Fruit fly (Drosophila melanogaster) whole organism, embryonic: ENCODE measurements around the gene Dhc36C.

ENCODE experiments used
- B-H2 ChIP-seq: fragments of 200-800 bp; sonication (Bioruptor generic); optimal IDR thresholded peaks from 2 replicates; lab custom pipeline; 2018; ENCODE audit warnings: missing biosample characterization, mild to moderate bottlenecking, missing genetic modification characterization
- CG10366 ChIP-seq: fragments of 200-800 bp; sonication (Bioruptor generic); IDR thresholded peaks from 2 replicates; pipeline ENCODE4 v1.3.6; 2022; ENCODE audit warnings: missing biosample characterization, missing genetic modification characterization
- CG10431 ChIP-seq: fragments of 200-800 bp; sonication (Bioruptor generic); optimal IDR thresholded peaks from 3 replicates; lab custom pipeline; 2018; ENCODE audit warnings: missing biosample characterization, mild to moderate bottlenecking, missing genetic modification characterization
- CG10543 ChIP-seq: fragments of 200-800 bp; sonication (Bioruptor generic); optimal IDR thresholded peaks from 3 replicates; lab custom pipeline; 2017; ENCODE audit warnings: missing biosample characterization, mild to moderate bottlenecking, missing genetic modification characterization, moderate library complexity
- CG10654 ChIP-seq: fragments of 200-800 bp; sonication (Bioruptor generic); optimal IDR thresholded peaks from 2 replicates; lab custom pipeline; 2016; ENCODE audit warnings: missing biosample characterization, missing genetic modification characterization
- CG11093 ChIP-seq: fragments of 200-800 bp; sonication (Bioruptor generic); IDR thresholded peaks from 3 replicates; pipeline ENCODE4 v1.3.6; 2022; ENCODE audit warnings: missing biosample characterization, missing genetic modification characterization
- CG14667 ChIP-seq: fragments of 200-800 bp; sonication (Bioruptor generic); IDR thresholded peaks from 2 replicates; pipeline ENCODE4 v1.3.6; 2022; ENCODE audit warnings: missing biosample characterization, missing genetic modification characterization
- CG15011 ChIP-seq: fragments of 200-800 bp; sonication (Bioruptor generic); optimal IDR thresholded peaks from 3 replicates; lab custom pipeline; 2018; ENCODE audit warnings: missing biosample characterization, mild to moderate bottlenecking, missing genetic modification characterization
- CG15514 ChIP-seq: fragments of 200-800 bp; sonication (Bioruptor generic); optimal IDR thresholded peaks from 3 replicates; lab custom pipeline; 2017; ENCODE audit warnings: missing biosample characterization, missing genetic modification characterization, mild to moderate bottlenecking, moderate library complexity, missing genetic modification reagents
- CG1792 ChIP-seq: fragments of 200-800 bp; sonication (Bioruptor generic); optimal IDR thresholded peaks from 2 replicates; lab custom pipeline; 2016; ENCODE audit warnings: missing biosample characterization, missing genetic modification characterization
- CG18262 ChIP-seq: fragments of 200-800 bp; optimal IDR thresholded peaks from 3 replicates; lab custom pipeline; 2019; ENCODE audit warnings: missing biosample characterization, mild to moderate bottlenecking, missing genetic modification characterization, moderate library complexity
- CG18476 ChIP-seq: fragments of 200-800 bp; sonication (Bioruptor generic); optimal IDR thresholded peaks from 2 replicates; lab custom pipeline; 2016; ENCODE audit warnings: missing biosample characterization, mild to moderate bottlenecking, missing genetic modification characterization
- CG18764 ChIP-seq: fragments of 200-800 bp; sonication (Bioruptor generic); optimal IDR thresholded peaks from 3 replicates; lab custom pipeline; 2016; ENCODE audit warnings: missing biosample characterization, missing genetic modification characterization
- CG4617 ChIP-seq: fragments of 200-800 bp; sonication (Bioruptor generic); optimal IDR thresholded peaks from 3 replicates; lab custom pipeline; 2016; ENCODE audit warnings: missing biosample characterization, missing genetic modification characterization, borderline replicate concordance
- CG4707 ChIP-seq: fragments of 200-800 bp; sonication (Bioruptor generic); optimal IDR thresholded peaks from 2 replicates; lab custom pipeline; 2018; ENCODE audit warnings: missing biosample characterization, mild to moderate bottlenecking, missing genetic modification characterization, moderate library complexity
- CG6254 ChIP-seq: fragments of 200-800 bp; sonication (Bioruptor generic); optimal IDR thresholded peaks from 3 replicates; lab custom pipeline; 2017; ENCODE audit warnings: mild to moderate bottlenecking, missing biosample characterization, missing genetic modification reagents, missing genetic modification characterization
- CG8089 ChIP-seq: fragments of 200-800 bp; sonication (Bioruptor generic); optimal IDR thresholded peaks from 3 replicates; lab custom pipeline; 2016; ENCODE audit warnings: missing biosample characterization, missing genetic modification characterization
- CG8478 ChIP-seq: fragments of >200 bp; optimal IDR thresholded peaks from 2 replicates; lab custom pipeline; 2018
- Deaf1 ChIP-seq: fragments of 200-800 bp; optimal IDR thresholded peaks from 3 replicates; lab custom pipeline; 2019; ENCODE audit warnings: missing biosample characterization, mild to moderate bottlenecking, missing genetic modification characterization, moderate library complexity
- Doc2 ChIP-seq: fragments of 200-800 bp; sonication (Bioruptor generic); IDR thresholded peaks from 2 replicates; pipeline ENCODE4 v1.3.6; 2022; ENCODE audit warnings: missing biosample characterization, missing genetic modification characterization
- Dref ChIP-seq: fragments of 200-800 bp; sonication (Bioruptor generic); IDR thresholded peaks from 2 replicates; pipeline ENCODE4 v1.3.6; 2022; ENCODE audit warnings: missing biosample characterization, missing genetic modification characterization
- Ets97D ChIP-seq: fragments of 200-800 bp; sonication (Bioruptor generic); optimal IDR thresholded peaks from 3 replicates; lab custom pipeline; 2016; ENCODE audit warnings: missing biosample characterization, missing genetic modification characterization
- H2.0 ChIP-seq: fragments of 200-800 bp; sonication (Bioruptor generic); IDR thresholded peaks from 2 replicates; pipeline ENCODE4 v1.3.6; 2022; ENCODE audit warnings: missing biosample characterization, missing genetic modification characterization
- Hsf ChIP-seq: fragments of 200-800 bp; sonication (Bioruptor generic); optimal IDR thresholded peaks from 3 replicates; lab custom pipeline; 2016; ENCODE audit warnings: missing biosample characterization, missing genetic modification characterization
- Kr ChIP-seq: fragments of 200-800 bp; sonication (Bioruptor generic); optimal IDR thresholded peaks from 2 replicates; lab custom pipeline; 2017; ENCODE audit warnings: missing biosample characterization, mild to moderate bottlenecking, missing genetic modification characterization
- Lpt ChIP-seq: fragments of >200 bp; optimal IDR thresholded peaks from 2 replicates; lab custom pipeline; 2018; ENCODE audit warnings: missing biosample characterization, missing genetic modification characterization
- MBD-R2 ChIP-seq: fragments of 200-800 bp; sonication (Bioruptor generic); IDR thresholded peaks from 2 replicates; pipeline ENCODE4 v1.3.6; 2022; ENCODE audit warnings: missing biosample characterization, missing genetic modification characterization
- NFAT ChIP-seq: fragments of 200-800 bp; sonication (Bioruptor generic); IDR thresholded peaks from 2 replicates; pipeline ENCODE4 v1.3.6; 2022; ENCODE audit warnings: missing biosample characterization, missing genetic modification characterization
- Oaz ChIP-seq: fragments of 200-800 bp; sonication (Bioruptor generic); IDR thresholded peaks from 2 replicates; pipeline ENCODE4 v1.3.6; 2022; ENCODE audit warnings: missing biosample characterization, missing genetic modification characterization
- Ptx1 ChIP-seq: fragments of 200-800 bp; sonication (Bioruptor generic); IDR thresholded peaks from 2 replicates; pipeline ENCODE4 v1.3.6; 2022; ENCODE audit warnings: missing biosample characterization, missing genetic modification characterization
- Sox100B ChIP-seq: fragments of 200-800 bp; sonication (Bioruptor generic); optimal IDR thresholded peaks from 3 replicates; lab custom pipeline; 2018; ENCODE audit warnings: missing biosample characterization, mild to moderate bottlenecking, missing genetic modification characterization
- al ChIP-seq: fragments of 200-800 bp; sonication (Bioruptor generic); IDR thresholded peaks from 2 replicates; pipeline ENCODE4 v1.3.6; 2022; ENCODE audit warnings: missing biosample characterization, missing genetic modification characterization
- bowl ChIP-seq: fragments of 200-800 bp; sonication (Bioruptor generic); IDR thresholded peaks from 2 replicates; pipeline ENCODE4 v1.3.6; 2022; ENCODE audit warnings: missing biosample characterization, missing genetic modification characterization
- btn ChIP-seq: fragments of 200-800 bp; sonication (Bioruptor generic); optimal IDR thresholded peaks from 2 replicates; lab custom pipeline; 2016; ENCODE audit warnings: missing biosample characterization, missing genetic modification characterization
- dm ChIP-seq: fragments of 200-800 bp; sonication (Bioruptor generic); optimal IDR thresholded peaks from 3 replicates; lab custom pipeline; 2016; ENCODE audit warnings: missing biosample characterization, missing genetic modification characterization
- esg ChIP-seq: fragments of 200-800 bp; sonication (Bioruptor generic); conservative IDR thresholded peaks from 2 replicates; pipeline ENCODE4 v1.3.6; 2022; ENCODE audit warnings: missing biosample characterization, missing genetic modification characterization
- gcm ChIP-seq: fragments of 200-800 bp; sonication (Bioruptor generic); optimal IDR thresholded peaks from 2 replicates; lab custom pipeline; 2019; ENCODE audit warnings: missing biosample characterization, mild to moderate bottlenecking, missing genetic modification characterization, moderate library complexity
- insv ChIP-seq, 2 experiments: fragments of 200-800 bp; sonication (Bioruptor generic); optimal IDR thresholded peaks; 3 replicates each; lab custom pipeline; 2016 to 2018; ENCODE audit warnings: missing biosample characterization in 2 of 2, missing genetic modification characterization in 2 of 2
- jumu ChIP-seq: fragments of 200-800 bp; sonication (Bioruptor generic); optimal IDR thresholded peaks from 3 replicates; lab custom pipeline; 2016; ENCODE audit warnings: missing biosample characterization, missing genetic modification characterization
- org-1 ChIP-seq: fragments of 200-800 bp; sonication (Bioruptor generic); optimal IDR thresholded peaks from 2 replicates; lab custom pipeline; 2017; ENCODE audit warnings: missing biosample characterization, missing genetic modification characterization
- otp ChIP-seq: fragments of 200-800 bp; sonication (Bioruptor generic); IDR thresholded peaks from 3 replicates; pipeline ENCODE4, ENCODE4 v1.3.6; 2022; ENCODE audit warnings: missing biosample characterization, missing genetic modification characterization
- pan ChIP-seq, 4 experiments: fragments of >200 bp in 3 of 4; fragments of 200-800 bp in 1 of 4; sonication (Bioruptor generic) in 1 of 4; optimal IDR thresholded peaks in 3 of 4; IDR thresholded peaks in 1 of 4; 2 replicates each; pipeline versions ENCODE4 v1.3.6 to Lab custom; 2017 to 2022; ENCODE audit warnings: missing biosample characterization in 2 of 4, missing genetic modification characterization in 2 of 4, mixed read lengths in 1 of 4
- phol ChIP-seq: fragments of 200-800 bp; sonication (Bioruptor generic); optimal IDR thresholded peaks from 3 replicates; lab custom pipeline; 2018; ENCODE audit warnings: missing biosample characterization, mild to moderate bottlenecking, missing genetic modification characterization, moderate library complexity
- prd ChIP-seq, 3 experiments: fragments of >200 bp in 2 of 3; fragments of 200-800 bp in 1 of 3; sonication (Bioruptor generic) in 1 of 3; optimal IDR thresholded peaks in 2 of 3; IDR thresholded peaks in 1 of 3; 2 replicates in 2 of 3; 3 replicates in 1 of 3; pipeline versions ENCODE4 v1.3.6 to Lab custom; 2017 to 2022; ENCODE audit warnings: missing biosample characterization in 1 of 3, missing genetic modification characterization in 1 of 3
- seq ChIP-seq: fragments of 200-800 bp; sonication (Bioruptor generic); IDR thresholded peaks from 2 replicates; pipeline ENCODE4 v1.3.6; 2022; ENCODE audit warnings: missing biosample characterization, missing genetic modification characterization
- sim ChIP-seq: fragments of 200-800 bp; sonication (Bioruptor generic); IDR thresholded peaks from 2 replicates; pipeline ENCODE4 v1.3.6; 2022; ENCODE audit warnings: missing biosample characterization, missing genetic modification characterization
- slp2 ChIP-seq: fragments of 200-800 bp; sonication (Bioruptor generic); optimal IDR thresholded peaks from 2 replicates; lab custom pipeline; 2016; ENCODE audit warnings: missing biosample characterization, missing genetic modification characterization
- stwl ChIP-seq: fragments of 200-800 bp; sonication (Bioruptor generic); optimal IDR thresholded peaks from 3 replicates; lab custom pipeline; 2018; ENCODE audit warnings: missing biosample characterization, mild to moderate bottlenecking, missing genetic modification characterization, moderate library complexity
- ttk ChIP-seq: fragments of 200-800 bp; sonication (Bioruptor generic); IDR thresholded peaks from 2 replicates; pipeline ENCODE4 v2.1.2; 2022; ENCODE audit warnings: missing biosample characterization, missing genetic modification characterization

The Dhc36C gene

DNA sequence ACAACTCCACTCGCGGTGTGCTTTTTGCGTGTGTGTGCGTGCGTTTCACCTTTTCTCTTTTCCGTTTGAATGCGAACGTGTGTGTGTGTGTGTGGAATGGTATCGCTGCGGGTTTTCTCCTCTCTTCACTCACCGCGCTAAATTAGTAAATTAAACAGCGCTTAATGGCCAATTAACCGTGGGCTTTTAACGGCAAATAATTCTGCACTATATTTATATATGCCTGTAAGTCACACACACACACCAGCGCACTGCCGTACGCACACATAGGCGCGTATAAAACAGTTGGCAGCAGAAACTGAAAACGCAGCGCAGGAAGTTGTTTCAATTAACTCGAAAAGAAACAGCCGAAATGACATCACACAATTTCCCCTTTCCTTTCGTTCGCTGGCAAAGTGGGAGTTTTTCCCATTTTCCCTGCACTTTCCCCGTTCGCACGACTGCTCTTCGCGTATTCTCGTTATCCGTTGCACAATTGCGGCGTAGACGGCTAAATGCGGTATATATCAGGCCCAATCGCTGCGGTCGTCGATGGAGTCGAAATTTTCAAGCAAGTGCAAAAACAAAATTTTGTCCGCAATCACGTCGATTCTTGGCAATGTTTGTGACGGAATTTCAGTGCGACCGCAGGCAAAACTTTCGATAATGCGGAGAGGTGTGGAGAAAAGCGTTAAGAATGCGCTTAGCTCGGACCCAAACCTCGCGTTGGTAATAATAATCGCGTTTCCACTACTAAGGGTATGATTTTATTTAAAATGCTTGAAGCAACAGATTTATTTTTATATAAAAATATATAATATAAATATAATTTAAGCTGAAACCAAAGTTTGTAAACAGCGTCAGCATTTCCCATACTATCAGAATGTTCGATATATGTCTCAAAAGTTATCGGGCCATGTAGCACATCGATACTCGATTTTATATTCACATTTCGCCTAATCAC lies 28.3 kb upstream of the Dhc36C start, which contains the start of gene BicD (continued):
- no peak for TF ChIP-seq Lpt (GFP tag; lab: Kevin White, UChicago)
- TF ChIP-seq seq, result no peak
- peak; percentile 58 for TF ChIP-seq phol (tag; lab: Kevin White, UChicago)
- no peak for TF ChIP-seq CG18476
- no peak for TF ChIP-seq sim (GFP tag; lab: Robert Waterston, UW)
- TF ChIP-seq Ptx1, result no peak
- no peak for TF ChIP-seq Oaz
- TF ChIP-seq slp2 (GFP tag; lab: Kevin White, UChicago), result no peak
- TF ChIP-seq NFAT (GFP tag; lab: Robert Waterston, UW), result no peak
- no peak for TF ChIP-seq gcm (GFP tag; lab: Kevin White, UChicago)
- peak; percentile 61 for TF ChIP-seq CG10431
- TF ChIP-seq Ets97D (GFP tag; lab: Kevin White, UChicago), result peak; percentile 32
- TF ChIP-seq CG8478 (lab: Kevin White, UChicago), result no peak
- no peak for TF ChIP-seq CG4707 (GFP tag; lab: Kevin White, UChicago)
- no peak for TF ChIP-seq CG11093 (GFP tag; lab: Robert Waterston, UW)
- TF ChIP-seq H2.0, result no peak
- TF ChIP-seq Deaf1 (tag; lab: Kevin White, UChicago), result peak; percentile 34
- TF ChIP-seq CG15011 (GFP tag; lab: Kevin White, UChicago), result no peak
- TF ChIP-seq CG10543 (GFP tag; lab: Kevin White, UChicago), result peak; percentile 12
- peak; percentile 77 for TF ChIP-seq Dref (GFP tag; lab: Robert Waterston, UW)
- TF ChIP-seq B-H2, result no peak
- TF ChIP-seq CG18764, result no peak
- no peak for TF ChIP-seq otp (GFP tag; lab: Robert Waterston, UW)
- TF ChIP-seq org-1 (GFP tag; lab: Kevin White, UChicago), result no peak
- TF ChIP-seq CG18262, result peak; percentile 11
- peak; percentile 7 for TF ChIP-seq CG6254 (GFP tag; lab: Kevin White, UChicago)
- peak; percentile 74 for TF ChIP-seq CG15514 (GFP tag; lab: Kevin White, UChicago)
- no peak for TF ChIP-seq al (GFP tag; lab: Robert Waterston, UW)
- peak; percentile 38 for TF ChIP-seq CG4617
- TF ChIP-seq btn (GFP tag; lab: Kevin White, UChicago), result no peak
- TF ChIP-seq CG10654 (GFP tag; lab: Kevin White, UChicago), result no peak
- peak; percentile 52 for TF ChIP-seq MBD-R2
- no peak for TF ChIP-seq CG8089 (GFP tag; lab: Kevin White, UChicago)
- no peak for TF ChIP-seq ttk (GFP tag; lab: Robert Waterston, UW)
- no peak for TF ChIP-seq Doc2 (GFP tag; lab: Robert Waterston, UW)
- no peak for TF ChIP-seq bowl (GFP tag; lab: Robert Waterston, UW)
- TF ChIP-seq Kr (GFP tag; lab: Kevin White, UChicago), result no peak
- no peak for TF ChIP-seq esg (GFP tag; lab: Robert Waterston, UW)
- TF ChIP-seq CG14667, result no peak
- TF ChIP-seq insv (GFP tag; optimal IDR thresholded peaks at IDR 0.05; lab: Kevin White, UChicago), result no peak
- TF ChIP-seq pan (optimal IDR thresholded peaks at IDR 0.05; lab: Kevin White, UChicago), result no peak
- TF ChIP-seq pan (GFP tag; optimal IDR thresholded peaks at IDR 0.05 in 1 of 2, IDR thresholded peaks at IDR 0.05 in 1 of 2), result no peak
- TF ChIP-seq Hsf (GFP tag; lab: Kevin White, UChicago), result no peak
- no peak for TF ChIP-seq prd (optimal IDR thresholded peaks at IDR 0.05; lab: Kevin White, UChicago)
- no peak for TF ChIP-seq prd (GFP tag; IDR thresholded peaks at IDR 0.05; lab: Robert Waterston, UW)
- peak; percentile 79 for TF ChIP-seq stwl
- TF ChIP-seq CG1792, result no peak
- 0 out of 2 replicates have a peak, but pooled peaks have one; percentile 8 for TF ChIP-seq CG10366 (GFP tag; lab: Robert Waterston, UW)
- TF ChIP-seq jumu (GFP tag; lab: Kevin White, UChicago), result no peak
- no peak for TF ChIP-seq dm (GFP tag; lab: Kevin White, UChicago)
- TF ChIP-seq Sox100B (GFP tag; lab: Kevin White, UChicago), result no peak
